Worm (Caenorhabditis elegans) whole organism, L4/young adult: ENCODE data around the gene srw-73.

Experiments
- W03F9.2 ChIP-seq: fragments of 150-350 bp; optimal IDR thresholded peaks from 2 replicates; lab custom pipeline; 2014; ENCODE audit warnings: missing biosample characterization, missing genetic modification characterization
- dao-5 ChIP-seq: sonication (generic microtip); optimal IDR thresholded peaks from 2 replicates; lab custom pipeline; 2016; ENCODE audit warnings: missing genotype, missing genetic modification characterization, moderate library complexity, missing compliant biosample characterization
- him-1 ChIP-seq: sonication (generic microtip); optimal IDR thresholded peaks from 2 replicates; lab custom pipeline; 2016; ENCODE audit warnings: missing genotype, missing genetic modification reagents, missing genetic modification characterization, missing compliant biosample characterization

DNA sequence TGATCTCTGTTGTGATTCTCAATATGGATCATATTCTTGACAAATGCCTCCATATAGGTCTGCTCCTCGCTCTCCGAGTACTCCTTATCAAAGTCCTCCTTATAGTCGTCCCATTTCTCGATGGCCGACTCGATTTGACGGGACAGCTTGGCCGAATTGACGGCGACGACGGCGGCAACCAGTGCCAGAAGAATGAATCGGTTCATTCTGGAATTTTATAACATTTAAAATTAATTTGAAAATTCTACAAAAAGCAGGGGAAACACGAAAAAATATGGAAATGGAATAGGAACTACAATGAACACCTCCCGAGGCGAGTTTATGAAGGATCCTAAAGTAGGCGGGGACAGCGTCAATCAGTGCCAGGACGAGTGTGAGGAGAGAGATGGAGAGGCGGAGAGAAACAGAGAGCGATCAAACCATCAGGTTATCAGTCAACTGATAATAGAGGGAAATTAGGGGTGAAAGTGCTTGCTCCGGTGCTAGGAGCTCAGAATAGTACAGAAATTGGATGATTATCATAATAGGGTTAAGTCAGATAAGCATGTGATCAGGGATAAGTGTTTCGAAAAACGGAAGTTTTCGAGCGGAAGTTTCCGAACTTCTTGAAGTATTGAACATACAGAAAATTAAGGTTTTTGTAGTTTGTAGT lies 6.9 kb upstream of the srw-73 start, which contains the start of gene cpl-1:
- no peak for TF ChIP-seq him-1
- TF ChIP-seq W03F9.2 (tag; lab: Kevin White, UChicago): no peak
- TF ChIP-seq dao-5 (tag; lab: Kevin White, UChicago): no peak
